Worm (Caenorhabditis elegans) whole organism, late embryonic: ENCODE data around the gene slc-5A12.

Source experiments
- C38D4.7 ChIP-seq: fragments of 200-800 bp; sonication (Bioruptor generic); optimal IDR thresholded peaks from 2 replicates; lab custom pipeline; 2018; ENCODE audit warnings: mild to moderate bottlenecking, missing genetic modification characterization, moderate library complexity, missing compliant biosample characterization
- K02D7.2 ChIP-seq: sonication (generic microtip); optimal IDR thresholded peaks from 2 replicates; lab custom pipeline; 2017; ENCODE audit warnings: mild to moderate bottlenecking, missing genetic modification characterization, missing compliant biosample characterization
- K09A11.1 ChIP-seq: sonication (generic microtip); optimal IDR thresholded peaks from 2 replicates; lab custom pipeline; 2017; ENCODE audit warnings: antibody characterized with exemption, mild to moderate bottlenecking, missing genetic modification characterization, missing compliant biosample characterization; ENCODE audit not compliant: insufficient read depth
- T23F11.4 ChIP-seq: fragments of 200-800 bp; sonication (Bioruptor generic); optimal IDR thresholded peaks from 2 replicates; lab custom pipeline; 2018; ENCODE audit warnings: mild to moderate bottlenecking, missing genetic modification characterization, missing compliant biosample characterization
- ceh-14 ChIP-seq: sonication (generic microtip); optimal IDR thresholded peaks from 2 replicates; lab custom pipeline; 2016; ENCODE audit warnings: missing genotype, missing genetic modification characterization, missing compliant biosample characterization
- ceh-18 ChIP-seq: sonication (generic microtip); optimal IDR thresholded peaks from 2 replicates; lab custom pipeline; 2016; ENCODE audit warnings: missing genetic modification characterization, missing compliant biosample characterization
- ceh-2 ChIP-seq: sonication (generic microtip); optimal IDR thresholded peaks from 2 replicates; lab custom pipeline; 2016; ENCODE audit warnings: missing genotype, missing genetic modification characterization, missing compliant biosample characterization
- ceh-31 ChIP-seq: sonication (generic microtip); optimal IDR thresholded peaks from 2 replicates; lab custom pipeline; 2016; ENCODE audit warnings: missing genetic modification characterization, missing compliant biosample characterization
- ceh-48 ChIP-seq: sonication (generic microtip); optimal IDR thresholded peaks from 2 replicates; lab custom pipeline; 2016; ENCODE audit warnings: missing genetic modification characterization, inconsistent platforms, missing compliant biosample characterization
- che-1 ChIP-seq: sonication (generic microtip); optimal IDR thresholded peaks from 2 replicates; lab custom pipeline; 2016; ENCODE audit warnings: mild to moderate bottlenecking, missing genetic modification characterization, missing compliant biosample characterization
- dve-1 ChIP-seq: sonication (generic microtip); optimal IDR thresholded peaks from 2 replicates; lab custom pipeline; 2017; ENCODE audit warnings: antibody characterized with exemption, mild to moderate bottlenecking, missing genetic modification characterization, missing compliant biosample characterization
- ets-4 ChIP-seq: sonication (generic microtip); optimal IDR thresholded peaks from 2 replicates; lab custom pipeline; 2016; ENCODE audit warnings: missing genetic modification characterization, missing compliant biosample characterization
- fax-1 ChIP-seq: sonication (generic microtip); optimal IDR thresholded peaks from 2 replicates; lab custom pipeline; 2016; ENCODE audit warnings: missing genotype, missing genetic modification characterization, missing compliant biosample characterization
- fkh-6 ChIP-seq: sonication (generic microtip); optimal IDR thresholded peaks from 2 replicates; lab custom pipeline; 2016; ENCODE audit warnings: missing genetic modification characterization, missing compliant biosample characterization
- gmeb-2 ChIP-seq: sonication (generic microtip); optimal IDR thresholded peaks from 2 replicates; lab custom pipeline; 2016; ENCODE audit warnings: missing genetic modification characterization, inconsistent platforms, missing compliant biosample characterization
- hlh-13 ChIP-seq: fragments of 200-800 bp; sonication (Bioruptor generic); optimal IDR thresholded peaks from 2 replicates; lab custom pipeline; 2018; ENCODE audit warnings: mild to moderate bottlenecking, missing genetic modification characterization, missing compliant biosample characterization
- lin-11 ChIP-seq: fragments of 200-800 bp; sonication (Bioruptor generic); optimal IDR thresholded peaks from 2 replicates; lab custom pipeline; 2018; ENCODE audit warnings: mild to moderate bottlenecking, missing genetic modification characterization, missing compliant biosample characterization
- mec-3 ChIP-seq: sonication (generic microtip); optimal IDR thresholded peaks from 2 replicates; lab custom pipeline; 2016; ENCODE audit warnings: borderline replicate concordance, missing genetic modification characterization, missing compliant biosample characterization
- nfya-1 ChIP-seq: sonication (generic microtip); optimal IDR thresholded peaks from 2 replicates; lab custom pipeline; 2017; ENCODE audit warnings: missing genetic modification characterization, mild to moderate bottlenecking, missing compliant biosample characterization, antibody characterized with exemption, moderate library complexity
- nhr-11 ChIP-seq: fragments of 150-350 bp; optimal IDR thresholded peaks from 2 replicates; lab custom pipeline; 2014; ENCODE audit warnings: missing biosample characterization, missing genetic modification characterization
- npax-4 ChIP-seq: sonication (generic microtip); optimal IDR thresholded peaks from 2 replicates; lab custom pipeline; 2016; ENCODE audit warnings: missing genetic modification characterization, missing compliant biosample characterization
- odd-2 ChIP-seq: sonication (generic microtip); optimal IDR thresholded peaks from 2 replicates; lab custom pipeline; 2017; ENCODE audit warnings: antibody characterized with exemption, mild to moderate bottlenecking, missing genetic modification characterization, missing compliant biosample characterization
- pag-3 ChIP-seq: sonication (generic microtip); optimal IDR thresholded peaks from 2 replicates; lab custom pipeline; 2016; ENCODE audit warnings: missing compliant biosample characterization, missing genetic modification characterization, borderline replicate concordance
- pha-2 ChIP-seq: sonication (generic microtip); optimal IDR thresholded peaks from 2 replicates; lab custom pipeline; 2017; ENCODE audit warnings: mild to moderate bottlenecking, missing genetic modification characterization, missing compliant biosample characterization
- pqm-1 ChIP-seq: sonication (generic microtip); optimal IDR thresholded peaks from 2 replicates; lab custom pipeline; 2016; ENCODE audit warnings: missing genetic modification characterization, missing compliant biosample characterization
- pros-1 ChIP-seq: fragments of 150-350 bp; optimal IDR thresholded peaks from 2 replicates; lab custom pipeline; 2014; ENCODE audit warnings: missing biosample characterization, missing genetic modification reagents, missing genetic modification characterization
- ref-2 ChIP-seq: sonication (generic microtip); optimal IDR thresholded peaks from 2 replicates; lab custom pipeline; 2016; ENCODE audit warnings: missing genetic modification characterization, missing compliant biosample characterization
- sdc-2 ChIP-seq: sonication (generic microtip); optimal IDR thresholded peaks from 2 replicates; lab custom pipeline; 2016; ENCODE audit warnings: missing genotype, missing genetic modification characterization, missing compliant biosample characterization
- tbx-7 ChIP-seq: sonication (generic microtip); optimal IDR thresholded peaks from 2 replicates; lab custom pipeline; 2016; ENCODE audit warnings: missing genotype, missing genetic modification characterization, missing compliant biosample characterization
- unc-3 ChIP-seq, 2 experiments: fragments of 200-800 bp in 1 of 2; sonication (Bioruptor generic) in 1 of 2; sonication (generic microtip) in 1 of 2; conservative IDR thresholded peaks in 1 of 2; optimal IDR thresholded peaks in 1 of 2; 2 replicates each; pipeline versions ENCODE4 v1.3.6 to Lab custom; 2016 to 2022; ENCODE audit warnings: missing compliant biosample characterization in 2 of 2, missing genetic modification characterization in 2 of 2, missing genetic modification reagents in 1 of 2
- unc-42 ChIP-seq: sonication (generic microtip); optimal IDR thresholded peaks from 2 replicates; lab custom pipeline; 2016; ENCODE audit warnings: missing genotype, missing genetic modification characterization, missing compliant biosample characterization
- unc-86 ChIP-seq: sonication (generic microtip); optimal IDR thresholded peaks from 2 replicates; lab custom pipeline; 2016; ENCODE audit warnings: missing genetic modification characterization, missing compliant biosample characterization

Gene slc-5A12

ce11 chrIV:11899358-11899757 lies 37.9 kb upstream of the slc-5A12 start, which contains the start of gene nhr-43:
TSS of gene nhr-43 (plus strand) at chrIV:11899590.
- no peak for TF ChIP-seq tbx-7 (tag; lab: Kevin White, UChicago)
- no peak for TF ChIP-seq C38D4.7 (GFP tag; lab: Kevin White, UChicago)
- no peak for TF ChIP-seq fax-1 (tag; lab: Kevin White, UChicago)
- TF ChIP-seq K02D7.2: no peak
- TF ChIP-seq pqm-1 (tag; lab: Kevin White, UChicago): no peak
- TF ChIP-seq che-1: no peak
- TF ChIP-seq unc-86 (tag; lab: Kevin White, UChicago): no peak
- TF ChIP-seq ref-2 (tag; lab: Kevin White, UChicago): no peak
- no peak for TF ChIP-seq mec-3 (tag; lab: Kevin White, UChicago)
- no peak for TF ChIP-seq ceh-31 (tag; lab: Kevin White, UChicago)
- no peak for TF ChIP-seq npax-4 (tag; lab: Kevin White, UChicago)
- no peak for TF ChIP-seq K09A11.1
- no peak for TF ChIP-seq odd-2
- TF ChIP-seq hlh-13: no peak

DNA sequence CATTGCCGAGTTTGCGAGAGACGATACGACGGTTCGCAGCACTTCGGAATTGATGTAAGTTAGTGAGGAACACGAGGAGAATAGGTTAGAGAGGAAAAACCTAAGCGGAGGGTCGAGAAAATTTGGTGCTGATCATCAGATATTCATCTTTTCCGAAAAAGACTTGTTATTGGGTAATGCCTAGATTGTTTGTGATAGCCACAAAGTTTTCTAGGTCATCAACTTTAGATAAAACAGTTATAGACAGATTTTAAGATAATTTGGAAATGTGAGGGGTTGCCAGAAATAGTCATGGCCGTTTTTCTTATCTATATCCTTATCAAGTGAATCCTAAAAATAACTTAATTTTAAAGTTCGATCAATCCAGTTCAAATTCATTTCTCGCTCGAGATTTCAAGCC lies 36.8 kb upstream of the slc-5A12 start:
- TF ChIP-seq mec-3 (tag; lab: Kevin White, UChicago) (no peak), ceh-14 (tag; lab: Kevin White, UChicago) (no peak), C38D4.7 (GFP tag; lab: Kevin White, UChicago) (no peak), nfya-1 (tag; lab: Kevin White, UChicago) (no peak), pag-3 (tag; lab: Kevin White, UChicago) (no peak)

DNA sequence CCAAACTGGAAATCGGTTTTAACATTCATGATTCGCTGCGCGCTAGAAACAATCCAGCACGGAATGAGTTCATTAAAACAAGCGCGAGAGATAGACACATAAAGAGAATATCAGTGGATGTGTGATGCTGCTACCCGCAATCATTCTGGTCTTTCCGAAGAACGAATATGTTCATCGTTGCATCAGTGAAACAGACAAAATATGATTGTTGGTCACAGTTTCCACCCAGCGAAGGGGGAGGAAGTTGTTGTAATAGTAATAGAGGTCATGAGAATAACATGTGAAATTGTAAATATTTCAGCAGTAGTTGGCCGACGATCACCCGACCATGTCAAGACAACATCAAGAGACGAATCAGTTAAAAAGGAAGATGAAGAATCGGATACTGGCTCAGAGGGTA lies 36.0 kb upstream of the slc-5A12 start:
- no peak for TF ChIP-seq unc-3 (GFP tag; conservative IDR thresholded peaks at IDR 0.05; lab: Robert Waterston, UW)
- TF ChIP-seq unc-3 (tag; optimal IDR thresholded peaks at IDR 0.05; lab: Kevin White, UChicago): no peak
- no peak for TF ChIP-seq nfya-1 (tag; lab: Kevin White, UChicago)
- no peak for TF ChIP-seq ceh-48 (tag; lab: Kevin White, UChicago)
- no peak for TF ChIP-seq sdc-2

DNA sequence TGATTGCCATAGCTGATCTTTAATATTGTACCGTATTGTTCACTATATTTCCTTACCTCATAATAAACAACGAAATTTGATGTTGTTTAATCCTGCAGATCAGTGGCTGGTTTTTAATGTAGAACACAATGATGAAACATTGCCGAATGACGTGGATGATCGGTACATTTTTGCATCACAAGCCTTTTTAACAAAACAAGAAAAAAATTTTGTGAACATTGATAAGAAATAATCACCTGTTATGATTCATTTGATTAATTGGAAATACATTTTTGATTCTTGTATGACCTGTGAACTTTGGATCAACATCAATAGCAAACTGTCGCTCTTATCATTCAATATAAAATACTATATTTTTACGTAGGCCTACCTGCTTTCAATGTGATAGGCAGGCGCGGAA lies 34.4 kb upstream of the slc-5A12 start:
- TF ChIP-seq ceh-48 (tag; lab: Kevin White, UChicago) (no peak), pha-2 (no peak), nhr-11 (tag; lab: Kevin White, UChicago) (no peak), npax-4 (tag; lab: Kevin White, UChicago) (no peak)

DNA sequence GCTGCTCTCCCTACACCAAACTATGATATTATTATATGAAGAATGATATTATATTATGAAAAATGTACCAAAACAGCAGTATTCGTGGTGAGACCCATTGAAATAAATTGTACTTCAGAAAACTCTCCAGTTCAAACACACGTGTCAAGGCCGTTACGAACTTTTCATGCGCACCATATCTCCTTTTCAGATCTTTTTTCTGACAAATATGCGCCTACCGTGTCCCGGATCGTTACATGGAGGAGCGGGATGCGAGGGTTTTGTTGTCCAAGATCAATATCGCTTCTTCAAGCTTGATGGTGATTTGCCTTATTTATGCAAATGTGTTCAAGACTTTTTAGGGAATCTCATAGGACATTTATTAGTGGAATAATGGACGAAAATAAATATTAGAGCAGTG lies 33.5 kb upstream of the slc-5A12 start:
- TF ChIP-seq unc-42 (tag; lab: Kevin White, UChicago) (no peak), gmeb-2 (tag; lab: Kevin White, UChicago) (no peak), T23F11.4 (GFP tag; lab: Kevin White, UChicago) (no peak), npax-4 (tag; lab: Kevin White, UChicago) (no peak), lin-11 (tag; lab: Kevin White, UChicago) (no peak), ref-2 (tag; lab: Kevin White, UChicago) (no peak), pros-1 (tag; lab: Kevin White, UChicago) (no peak), ceh-31 (tag; lab: Kevin White, UChicago) (no peak), ceh-18 (tag; lab: Kevin White, UChicago) (no peak), tbx-7 (tag; lab: Kevin White, UChicago) (no peak), K02D7.2 (no peak), C38D4.7 (GFP tag; lab: Kevin White, UChicago) (no peak), ceh-2 (tag; lab: Kevin White, UChicago) (no peak), fkh-6 (tag; lab: Kevin White, UChicago) (no peak)
- TF ChIP-seq, all 69 proteins: peak for 0

DNA sequence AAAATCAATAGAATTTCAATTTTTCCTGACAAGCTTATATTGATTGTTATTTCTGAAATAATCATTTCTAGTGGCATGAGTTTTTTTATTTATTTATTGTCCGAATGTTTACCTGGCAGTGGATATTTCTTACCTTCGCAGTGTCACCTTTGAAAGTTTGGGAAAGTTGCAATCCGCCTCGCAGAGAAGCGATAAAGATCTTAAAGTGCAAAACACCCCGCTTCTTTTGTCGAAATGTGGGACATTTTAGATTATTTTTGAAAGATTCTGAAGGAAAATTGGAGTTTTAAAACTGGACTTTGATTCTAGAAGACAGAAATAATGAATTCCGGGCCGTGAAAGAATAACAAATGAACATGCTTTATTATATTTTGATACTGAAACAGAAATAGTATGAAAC lies 28.5 kb upstream of the slc-5A12 start:
- no peak for TF ChIP-seq ets-4
- no peak for TF ChIP-seq ceh-18 (tag; lab: Kevin White, UChicago)
- no peak for TF ChIP-seq che-1
- no peak for TF ChIP-seq ref-2 (tag; lab: Kevin White, UChicago)
- TF ChIP-seq unc-86 (tag; lab: Kevin White, UChicago): no peak
- TF ChIP-seq dve-1 (tag; lab: Kevin White, UChicago): no peak
